Worm (Caenorhabditis elegans): ENCODE results near the gene Y39E4B.10.
A peak's percentile ranks its signal among the peaks of the same experiment; 100 is the strongest.

Gene Y39E4B.10

ce11 chrIII:13127157-13127556 lies 25.5 kb downstream of the Y39E4B.10 start:
- TF ChIP-seq rbr-2 (tag; optimal IDR thresholded peaks at IDR 0.05) (no peak), F10B5.3 (tag; optimal IDR thresholded peaks at IDR 0.05) (no peak), zip-11 (GFP tag; IDR thresholded peaks at IDR 0.05) (no peak), lsy-2 (tag; optimal IDR thresholded peaks at IDR 0.05) (no peak), pqm-1 (tag; optimal IDR thresholded peaks at IDR 0.05) (no peak), ztf-7 (tag; optimal IDR thresholded peaks at IDR 0.05) (no peak), aha-1 (tag) (no peak), hmg-1.1 (GFP tag; IDR thresholded peaks at IDR 0.05) (no peak), nhr-77 (tag; optimal IDR thresholded peaks at IDR 0.05) (no peak), ceh-62 (tag; optimal IDR thresholded peaks at IDR 0.05) (no peak)

DNA sequence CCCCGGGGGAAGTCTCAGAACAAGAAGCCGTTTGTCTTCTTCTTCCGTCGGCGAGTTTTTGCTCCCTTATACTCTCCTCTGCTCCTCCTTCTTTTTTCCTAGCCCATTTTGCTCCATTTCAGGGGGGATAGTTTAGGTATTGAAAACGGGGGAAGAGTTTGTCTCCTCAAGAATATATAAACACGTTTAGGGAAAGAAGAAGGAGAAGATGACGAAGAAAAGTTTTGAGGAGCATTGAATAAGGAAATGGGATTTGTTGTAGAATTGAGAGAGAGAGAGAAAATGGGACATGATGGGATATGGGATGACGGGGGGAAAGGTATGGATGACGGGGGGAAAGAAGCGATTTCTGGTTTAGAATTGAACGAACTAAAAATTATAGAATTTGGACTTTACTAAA lies 29.2 kb downstream of the Y39E4B.10 start:
- peak; percentile 91 for TF ChIP-seq fkh-10 (GFP tag; optimal IDR thresholded peaks at IDR 0.05)
- TF ChIP-seq ces-1 (GFP tag; optimal IDR thresholded peaks at IDR 0.05) = peak; percentile 30
- TF ChIP-seq unc-62 (GFP tag; optimal IDR thresholded peaks at IDR 0.05 in 1 of 2) = peak in 1 of 2 experiments; percentile 38
- TF ChIP-seq unc-62 (tag; optimal IDR thresholded peaks at IDR 0.05) = no peak
- no peak for TF ChIP-seq pha-4 (GFP tag; IDR thresholded peaks at IDR 0.05)
- TF ChIP-seq pha-4 (tag; optimal IDR thresholded peaks at IDR 0.05) = no peak
- TF ChIP-seq aha-1 (tag) = no peak

- TF ChIP-seq mxl-2 (GFP tag; conservative IDR thresholded peaks at IDR 0.05) = no peak
- no peak for TF ChIP-seq F26F4.8 (GFP tag; conservative IDR thresholded peaks at IDR 0.05)
- no peak for TF ChIP-seq dmd-9 (GFP tag; IDR thresholded peaks at IDR 0.05)
- TF ChIP-seq saeg-2 (GFP tag; IDR thresholded peaks at IDR 0.05) = no peak
- TF ChIP-seq nhr-25 (tag; optimal IDR thresholded peaks at IDR 0.05; ENCODE audit: borderline replicate concordance, insufficient read depth) = no peak
- TF ChIP-seq ceh-62 (tag; optimal IDR thresholded peaks at IDR 0.05) = no peak
- peak; percentile 23; the same call in 1 of the 2 replicates for TF ChIP-seq ctbp-1 (GFP tag; IDR thresholded peaks at IDR 0.05)
- no peak for TF ChIP-seq duxl-1 (tag; optimal IDR thresholded peaks at IDR 0.05; ENCODE audit: poor library complexity)
- peak; percentile 23 for TF ChIP-seq aha-1 (tag)
- no peak for TF ChIP-seq pha-4 (GFP tag; IDR thresholded peaks at IDR 0.05)
- no peak for TF ChIP-seq pha-4 (tag; optimal IDR thresholded peaks at IDR 0.05)
- no peak for TF ChIP-seq T26A8.4 (GFP tag; IDR thresholded peaks at IDR 0.05)
Observed at ce11 chrIII:13119520-13119919, 33.1 kb downstream of the Y39E4B.10 start, which contains the start of gene zig-8. zig-8 (plus strand) TSS chrIII:13119820.

- TF ChIP-seq ctbp-1 (GFP tag; IDR thresholded peaks at IDR 0.05) (no peak), aha-1 (tag) (peak; percentile 93), madf-9 (GFP tag; conservative IDR thresholded peaks at IDR 0.05) (no peak)
Observed at ce11 chrIII:13118460-13118859, 34.2 kb downstream of the Y39E4B.10 start.

DNA sequence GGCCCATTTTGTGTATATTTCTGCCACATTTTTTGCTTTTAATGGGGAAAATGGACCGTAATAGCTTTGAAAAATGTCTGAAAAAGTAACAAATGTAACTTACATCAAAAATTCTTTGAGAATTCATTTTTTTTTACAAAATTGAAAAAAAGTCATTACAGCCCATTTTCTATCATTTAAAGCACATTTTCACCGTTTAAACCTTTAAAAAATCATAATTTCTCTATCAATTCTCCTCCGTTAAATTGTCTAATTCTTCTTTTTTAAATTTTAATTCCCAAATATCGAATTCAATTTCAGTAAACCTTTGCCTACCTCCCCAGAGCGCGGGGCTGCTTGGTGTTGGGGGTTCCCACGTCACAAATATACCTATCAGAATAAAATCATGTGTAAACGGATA lies 45.4 kb downstream of the Y39E4B.10 start, which contains the start of gene dhhc-8:
dhhc-8 (plus strand) TSS at position 301 of the 400 bp plus-strand sequence.
- TF ChIP-seq daf-8 (GFP tag; IDR thresholded peaks at IDR 0.05) = no peak
- no peak for TF ChIP-seq attf-4 (tag; optimal IDR thresholded peaks at IDR 0.05)
- TF ChIP-seq set-16 (GFP tag; IDR thresholded peaks at IDR 0.05) = no peak
- TF ChIP-seq mdl-1 (tag; optimal IDR thresholded peaks at IDR 0.05) = no peak
- TF ChIP-seq fkh-10 (GFP tag; optimal IDR thresholded peaks at IDR 0.05) = no peak
- TF ChIP-seq lsy-2 (tag; optimal IDR thresholded peaks at IDR 0.05) = no peak
- no peak for TF ChIP-seq ctbp-1 (GFP tag; IDR thresholded peaks at IDR 0.05)
- TF ChIP-seq T20F7.1 (GFP tag; optimal IDR thresholded peaks at IDR 0.05) = no peak
- no peak for TF ChIP-seq ces-1 (GFP tag; optimal IDR thresholded peaks at IDR 0.05)
- TF ChIP-seq ZK546.5 (tag; optimal IDR thresholded peaks at IDR 0.05) = no peak
- no peak for TF ChIP-seq Y48G9A.11 (GFP tag; IDR thresholded peaks at IDR 0.05)
- no peak for TF ChIP-seq aly-2 (tag; optimal IDR thresholded peaks at IDR 0.05)
- no peak for TF ChIP-seq ceh-82 (tag; optimal IDR thresholded peaks at IDR 0.05)
- no peak for TF ChIP-seq lim-7 (GFP tag; IDR thresholded peaks at IDR 0.05)
- no peak for TF ChIP-seq daf-12 (tag; optimal IDR thresholded peaks at IDR 0.05)
